Worm (Caenorhabditis elegans) whole organism, early embryonic: Measurements from ENCODE around the gene clec-50.

Experiments used
- ama-1 ChIP-seq: fragments of 150-350 bp; optimal IDR thresholded peaks from 2 replicates; lab custom pipeline; 2014
- flt-1 ChIP-seq: fragments of 200-800 bp; sonication (Bioruptor generic); IDR thresholded peaks from 2 replicates; pipeline ENCODE4 v1.3.6; 2022; ENCODE audit warnings: missing genetic modification characterization, missing compliant biosample characterization
- hmg-4 ChIP-seq: fragments of 200-800 bp; sonication (Bioruptor generic); optimal IDR thresholded peaks from 2 replicates; lab custom pipeline; 2018; ENCODE audit warnings: mild to moderate bottlenecking, missing genetic modification characterization, missing compliant biosample characterization
- hnd-1 ChIP-seq: sonication (generic microtip); optimal IDR thresholded peaks from 2 replicates; lab custom pipeline; 2016; ENCODE audit warnings: missing genetic modification characterization, missing compliant biosample characterization

- TF ChIP-seq ama-1 (lab: Kevin White, UChicago) (no peak), flt-1 (GFP tag; lab: Robert Waterston, UW) (no peak), hnd-1 (no peak), hmg-4 (GFP tag; lab: Kevin White, UChicago) (no peak)
Measured at ce11 chrV:19751124-19751523, 4.0 kb downstream of the clec-50 start, which contains the start of gene clec-49.
